Fruit fly (Drosophila melanogaster) whole organism, prepupa: ENCODE data around the gene ovm.

ENCODE experiments used
- CG10631 ChIP-seq: fragments of 200-800 bp; sonication (Bioruptor generic); optimal IDR thresholded peaks from 2 replicates; lab custom pipeline; 2016; ENCODE audit warnings: missing biosample characterization, missing genetic modification characterization
- CG10669 ChIP-seq: fragments of 200-800 bp; sonication (Bioruptor generic); optimal IDR thresholded peaks from 3 replicates; lab custom pipeline; 2018; ENCODE audit warnings: missing biosample characterization, mild to moderate bottlenecking, missing genetic modification characterization, moderate library complexity
- CG11294 ChIP-seq: fragments of 200-800 bp; sonication (Bioruptor generic); IDR thresholded peaks from 2 replicates; pipeline ENCODE4 v1.3.6; 2022; ENCODE audit warnings: missing biosample characterization, missing genetic modification characterization
- CG11902 ChIP-seq: fragments of 200-800 bp; sonication (Bioruptor generic); optimal IDR thresholded peaks from 3 replicates; lab custom pipeline; 2016; ENCODE audit warnings: missing biosample characterization, missing genetic modification characterization
- CG1621 ChIP-seq: fragments of 200-800 bp; sonication (Bioruptor generic); optimal IDR thresholded peaks from 3 replicates; lab custom pipeline; 2018; ENCODE audit warnings: missing biosample characterization, mild to moderate bottlenecking, missing genetic modification characterization
- CG31627 ChIP-seq: fragments of 200-800 bp; sonication (Bioruptor generic); optimal IDR thresholded peaks from 3 replicates; lab custom pipeline; 2016; ENCODE audit warnings: missing biosample characterization, missing genetic modification characterization
- CG32006 ChIP-seq: fragments of 200-800 bp; sonication (Bioruptor generic); optimal IDR thresholded peaks from 3 replicates; lab custom pipeline; 2017; ENCODE audit warnings: missing biosample characterization, mild to moderate bottlenecking, missing genetic modification characterization
- CG6163 ChIP-seq: fragments of 200-800 bp; sonication (Bioruptor generic); IDR thresholded peaks from 3 replicates; pipeline ENCODE4 v1.3.6; 2022; ENCODE audit warnings: missing biosample characterization, missing genetic modification characterization
- CG6276 ChIP-seq: fragments of 200-800 bp; sonication (Bioruptor generic); optimal IDR thresholded peaks from 2 replicates; lab custom pipeline; 2017; ENCODE audit warnings: missing biosample characterization, mild to moderate bottlenecking, missing genetic modification characterization
- CG6792 ChIP-seq: fragments of 200-800 bp; sonication (Bioruptor generic); optimal IDR thresholded peaks from 3 replicates; lab custom pipeline; 2016; ENCODE audit warnings: missing biosample characterization, missing genetic modification characterization
- CG6808 ChIP-seq: fragments of 200-800 bp; sonication (Bioruptor generic); optimal IDR thresholded peaks from 3 replicates; lab custom pipeline; 2017; ENCODE audit warnings: missing biosample characterization, missing genetic modification characterization, mild to moderate bottlenecking, moderate library complexity, missing genetic modification reagents
- CG8119 ChIP-seq: fragments of 200-800 bp; sonication (Bioruptor generic); IDR thresholded peaks from 3 replicates; pipeline ENCODE4 v1.3.6; 2022; ENCODE audit warnings: missing biosample characterization, missing genetic modification characterization
- Eip75B ChIP-seq: fragments of 200-800 bp; sonication (Bioruptor generic); optimal IDR thresholded peaks from 3 replicates; lab custom pipeline; 2016; ENCODE audit warnings: missing biosample characterization, missing genetic modification characterization
- Eip78C ChIP-seq: fragments of 200-800 bp; sonication (Bioruptor generic); peaks from one replicate; lab custom pipeline; 2016; ENCODE audit warnings: missing biosample characterization, missing genetic modification characterization
- Eip93F ChIP-seq: fragments of 200-800 bp; sonication (Bioruptor generic); optimal IDR thresholded peaks from 2 replicates; lab custom pipeline; 2016; ENCODE audit warnings: missing biosample characterization, mild to moderate bottlenecking, missing genetic modification characterization
- Ets21C ChIP-seq: fragments of 200-800 bp; sonication (Bioruptor generic); optimal IDR thresholded peaks from 3 replicates; lab custom pipeline; 2016; ENCODE audit warnings: missing biosample characterization, missing genetic modification characterization
- Ets96B ChIP-seq: fragments of 200-800 bp; optimal IDR thresholded peaks from 2 replicates; lab custom pipeline; 2019; ENCODE audit warnings: missing biosample characterization, mild to moderate bottlenecking, missing genetic modification characterization, moderate library complexity
- Hr38 ChIP-seq: sonication (Bioruptor generic); optimal IDR thresholded peaks from 2 replicates; lab custom pipeline; 2016; ENCODE audit warnings: missing biosample characterization, missing genetic modification characterization
- Hr39 ChIP-seq: fragments of 200-800 bp; sonication (Bioruptor generic); optimal IDR thresholded peaks from 2 replicates; lab custom pipeline; 2016; ENCODE audit warnings: missing biosample characterization, missing genetic modification characterization
- Lpt ChIP-seq: fragments of 200-800 bp; sonication (Bioruptor generic); optimal IDR thresholded peaks from 3 replicates; lab custom pipeline; 2016; ENCODE audit warnings: missing biosample characterization, missing genetic modification characterization
- OdsH ChIP-seq: fragments of 200-800 bp; sonication (Bioruptor generic); optimal IDR thresholded peaks from 3 replicates; lab custom pipeline; 2016; ENCODE audit warnings: missing biosample characterization, missing genetic modification characterization
- Smox ChIP-seq: fragments of 200-800 bp; sonication (Bioruptor generic); optimal IDR thresholded peaks from 3 replicates; lab custom pipeline; 2016; ENCODE audit warnings: missing biosample characterization, missing genetic modification characterization
- Sox102F ChIP-seq: fragments of 200-800 bp; sonication (Bioruptor generic); optimal IDR thresholded peaks from 2 replicates; lab custom pipeline; 2016; ENCODE audit warnings: missing biosample characterization, mild to moderate bottlenecking, missing genetic modification characterization
- Sox15 ChIP-seq: fragments of 200-800 bp; sonication (Bioruptor generic); optimal IDR thresholded peaks from 3 replicates; lab custom pipeline; 2016; ENCODE audit warnings: missing biosample characterization, missing genetic modification characterization
- achi ChIP-seq: fragments of 200-800 bp; sonication (Bioruptor generic); optimal IDR thresholded peaks from 3 replicates; lab custom pipeline; 2016; ENCODE audit warnings: missing biosample characterization, missing genetic modification characterization
- acj6 ChIP-seq: fragments of 200-800 bp; sonication (Bioruptor generic); optimal IDR thresholded peaks from 3 replicates; lab custom pipeline; 2016; ENCODE audit warnings: missing biosample characterization, missing genetic modification characterization
- cyc ChIP-seq: fragments of 200-800 bp; sonication (Bioruptor generic); optimal IDR thresholded peaks from 3 replicates; lab custom pipeline; 2016; ENCODE audit warnings: missing biosample characterization, missing genetic modification characterization
- eg ChIP-seq: fragments of 200-800 bp; sonication (Bioruptor generic); IDR thresholded peaks from 3 replicates; pipeline ENCODE4 v1.3.6; 2022; ENCODE audit warnings: missing biosample characterization, missing genetic modification characterization
- fd85E ChIP-seq: fragments of 200-800 bp; sonication (Bioruptor generic); optimal IDR thresholded peaks from 3 replicates; lab custom pipeline; 2016; ENCODE audit warnings: missing biosample characterization, missing genetic modification characterization
- fkh ChIP-seq: fragments of 200-800 bp; sonication (Bioruptor generic); optimal IDR thresholded peaks from 3 replicates; lab custom pipeline; 2017; ENCODE audit warnings: missing biosample characterization, mild to moderate bottlenecking, missing genetic modification characterization, moderate library complexity
- lz ChIP-seq: fragments of 200-800 bp; sonication (Bioruptor generic); optimal IDR thresholded peaks from 3 replicates; lab custom pipeline; 2016; ENCODE audit warnings: missing biosample characterization, missing genetic modification characterization
- net ChIP-seq: fragments of 200-800 bp; sonication (Bioruptor generic); optimal IDR thresholded peaks from 3 replicates; lab custom pipeline; 2016; ENCODE audit warnings: missing biosample characterization, missing genetic modification characterization
- pdm3 ChIP-seq: fragments of 200-800 bp; sonication (Bioruptor generic); optimal IDR thresholded peaks from 3 replicates; lab custom pipeline; 2016; ENCODE audit warnings: missing biosample characterization, missing genetic modification characterization
- salr ChIP-seq, 2 experiments: fragments of 200-800 bp; sonication (Bioruptor generic); optimal IDR thresholded peaks; 3 replicates each; lab custom pipeline; 2016 to 2018; ENCODE audit warnings: missing biosample characterization in 2 of 2, missing genetic modification characterization in 2 of 2, mild to moderate bottlenecking in 1 of 2
- ss ChIP-seq, 2 experiments: fragments of 200-800 bp; sonication (Bioruptor generic); optimal IDR thresholded peaks; 2 replicates in 1 of 2; 3 replicates in 1 of 2; lab custom pipeline; 2017 to 2018; ENCODE audit warnings: mild to moderate bottlenecking in 2 of 2, missing biosample characterization in 2 of 2, missing genetic modification characterization in 2 of 2, moderate library complexity in 1 of 2
- svp ChIP-seq: fragments of 200-800 bp; sonication (Bioruptor generic); peaks from one replicate; lab custom pipeline; 2016; ENCODE audit warnings: missing biosample characterization, missing genetic modification characterization
- vri ChIP-seq: fragments of 200-800 bp; sonication (Bioruptor generic); optimal IDR thresholded peaks from 3 replicates; lab custom pipeline; 2016; ENCODE audit warnings: missing biosample characterization, mild to moderate bottlenecking, missing genetic modification characterization

The ovm gene

DNA sequence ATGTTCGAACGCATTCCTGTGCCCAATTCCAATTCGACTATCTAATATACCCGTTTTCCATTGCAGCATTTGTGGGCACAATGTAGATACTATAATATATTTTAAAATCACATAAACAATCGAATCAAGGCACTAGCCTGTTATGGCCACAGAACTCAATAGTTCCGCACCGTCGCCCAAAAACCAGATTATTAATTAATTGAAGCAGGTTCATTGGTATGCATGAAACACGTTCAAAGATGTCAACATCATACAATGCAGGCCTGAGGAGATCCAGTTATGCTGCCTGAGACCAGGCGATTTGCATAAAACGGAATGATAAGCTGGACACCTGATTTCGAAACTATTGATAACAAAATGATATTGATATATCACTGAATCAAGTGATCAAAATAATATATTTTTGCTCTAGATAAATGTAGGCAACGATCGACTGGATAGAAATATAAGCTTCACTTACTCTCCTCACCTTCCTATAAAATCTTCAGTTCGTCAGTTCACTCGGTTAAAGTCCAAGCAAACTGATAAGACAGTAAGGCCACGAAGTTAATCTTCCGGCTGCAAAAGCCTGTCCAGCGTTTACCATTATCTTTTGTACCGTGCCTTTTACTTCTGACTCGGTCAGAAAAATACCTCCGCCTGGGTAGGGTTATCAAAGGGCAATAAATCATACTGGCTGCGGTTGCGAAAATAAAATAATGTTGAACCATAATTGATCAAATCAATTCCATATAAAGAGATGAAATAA, 5.2 kb downstream of the ovm start (continued):
- no peak for TF ChIP-seq CG11294 (GFP tag; lab: Robert Waterston, UW)
- TF ChIP-seq CG6808 (GFP tag; lab: Kevin White, UChicago): peak; percentile 26
- TF ChIP-seq Ets96B (tag; lab: Kevin White, UChicago): no peak
- TF ChIP-seq CG6276 (GFP tag; lab: Kevin White, UChicago): no peak
- no peak for TF ChIP-seq Sox15 (GFP tag; lab: Kevin White, UChicago)
- TF ChIP-seq CG31627 (GFP tag; lab: Kevin White, UChicago): no peak
- no peak for TF ChIP-seq net (GFP tag; lab: Kevin White, UChicago)

DNA sequence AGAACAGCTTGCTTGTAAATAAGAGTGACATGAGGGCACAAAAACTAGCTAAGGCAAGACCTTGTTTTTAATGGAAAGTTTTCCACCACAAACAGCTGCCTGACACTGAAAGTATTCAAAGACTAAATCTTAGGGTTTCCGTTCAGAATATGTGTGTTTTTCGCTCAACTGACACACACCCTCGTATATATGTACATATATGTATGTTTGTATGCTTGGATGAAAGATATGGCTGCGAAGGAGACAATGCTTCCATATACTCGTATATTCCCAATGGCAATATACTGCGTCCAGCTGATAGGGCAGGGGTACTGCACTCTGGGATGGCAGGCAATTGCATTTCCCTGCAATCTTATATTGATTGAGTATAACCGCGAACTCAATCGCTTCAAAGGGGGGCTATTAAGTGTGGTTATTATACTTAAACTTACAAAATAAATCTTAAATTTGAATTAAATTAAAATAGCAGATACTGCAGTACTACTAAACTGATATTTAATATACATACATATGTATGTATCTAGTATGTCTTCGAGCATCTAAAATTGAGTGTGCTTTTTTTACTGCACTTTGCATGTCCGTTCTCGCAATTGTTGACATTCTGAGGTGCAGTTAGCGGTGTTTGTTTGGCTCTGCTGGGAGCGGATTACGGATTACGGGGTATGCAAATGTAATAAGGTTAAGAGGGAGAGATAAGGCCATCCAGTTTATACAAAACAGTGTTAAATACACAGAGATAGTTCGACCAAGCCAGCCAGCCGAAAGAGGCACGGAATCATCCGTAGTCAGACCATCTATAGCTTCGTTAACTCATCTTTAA, 6.0 kb downstream of the ovm start:
- TF ChIP-seq Eip93F (no peak), fkh (GFP tag; lab: Kevin White, UChicago) (no peak), CG11294 (GFP tag; lab: Robert Waterston, UW) (no peak), achi (GFP tag; lab: Kevin White, UChicago) (no peak), Sox102F (GFP tag; lab: Kevin White, UChicago) (no peak), Hr38 (GFP tag; lab: Kevin White, UChicago) (no peak), Smox (GFP tag; lab: Kevin White, UChicago) (no peak), OdsH (GFP tag; lab: Kevin White, UChicago) (no peak), CG6808 (GFP tag; lab: Kevin White, UChicago) (no peak), CG1621 (tag; lab: Kevin White, UChicago) (no peak), net (GFP tag; lab: Kevin White, UChicago) (peak; percentile 13), vri (GFP tag; lab: Kevin White, UChicago) (peak; percentile 15), acj6 (GFP tag; lab: Kevin White, UChicago) (no peak), Lpt (no peak), salr (GFP tag; optimal IDR thresholded peaks at IDR 0.05; lab: Kevin White, UChicago) (no peak), eg (no peak), CG10669 (no peak), fd85E (GFP tag; lab: Kevin White, UChicago) (no peak), Eip78C (peak; percentile 86), CG31627 (GFP tag; lab: Kevin White, UChicago) (no peak), CG6792 (peak; percentile 16), svp (GFP tag; lab: Kevin White, UChicago) (peak; percentile 90), Eip75B (peak; percentile 2), CG11902 (no peak), Ets21C (GFP tag; lab: Kevin White, UChicago) (no peak), ss (GFP tag; optimal IDR thresholded peaks at IDR 0.05; lab: Kevin White, UChicago) (peak in 1 of 2 experiments; percentile 0), pdm3 (GFP tag; lab: Kevin White, UChicago) (peak; percentile 11), CG6163 (GFP tag; lab: Robert Waterston, UW) (0 out of 3 replicates have a peak, but pooled peaks have one; percentile 29), cyc (GFP tag; lab: Kevin White, UChicago) (no peak), Hr39 (GFP tag; lab: Kevin White, UChicago) (no peak), CG8119 (GFP tag; lab: Robert Waterston, UW) (no peak), CG32006 (GFP tag; lab: Kevin White, UChicago) (peak; percentile 30), Ets96B (tag; lab: Kevin White, UChicago) (peak; percentile 20), CG10631 (peak; percentile 18), lz (GFP tag; lab: Kevin White, UChicago) (no peak)
